Fruit fly (Drosophila melanogaster): ENCODE results near the gene CG13912.

- TF ChIP-seq Hr96 (GFP tag; optimal IDR thresholded peaks at IDR 0.05) (no peak), bab1 (GFP tag; optimal IDR thresholded peaks at IDR 0.05) (no peak), Mnt (GFP tag; optimal IDR thresholded peaks at IDR 0.05) (no peak), cic (GFP tag; optimal IDR thresholded peaks at IDR 0.05) (no peak), cnc (optimal IDR thresholded peaks at IDR 0.05) (no peak), kay (GFP tag; ENCODE audit: borderline replicate concordance) (no peak), CG33017 (tag; optimal IDR thresholded peaks at IDR 0.05) (no peak), CG5204 (GFP tag; optimal IDR thresholded peaks at IDR 0.05) (no peak), ovo (GFP tag; optimal IDR thresholded peaks at IDR 0.05) (no peak), CG7045 (GFP tag; optimal IDR thresholded peaks at IDR 0.05) (no peak), CG11617 (GFP tag; optimal IDR thresholded peaks at IDR 0.05) (no peak), Crg-1 (GFP tag; optimal IDR thresholded peaks at IDR 0.05) (no peak), CG12768 (GFP tag; optimal IDR thresholded peaks at IDR 0.05) (no peak)
These were observed 42.9 kb upstream of the CG13912 start for dm6 chr3L:1146492-1146891.
